Fruit fly (Drosophila melanogaster) whole organism: ENCODE results near the gene CG43094.

ENCODE experiments used
- CG8478 ChIP-seq: fragments of >200 bp; optimal IDR thresholded peaks from 2 replicates; lab custom pipeline; 2018; ENCODE audit warnings: inconsistent platforms
- Dll ChIP-seq: fragments of >200 bp; optimal IDR thresholded peaks from 2 replicates; lab custom pipeline; 2017
- EcR ChIP-seq, 2 experiments: fragments of >200 bp; optimal IDR thresholded peaks; 2 replicates each; lab custom pipeline; 2017; ENCODE audit warnings: missing biosample characterization in 2 of 2, missing genetic modification characterization in 2 of 2, missing genetic modification reagents in 2 of 2
- pan ChIP-seq: fragments of >200 bp; optimal IDR thresholded peaks from 2 replicates; lab custom pipeline; 2017
- usp ChIP-seq: fragments of >200 bp; optimal IDR thresholded peaks from 2 replicates; lab custom pipeline; 2017; ENCODE audit warnings: missing biosample characterization, missing genetic modification characterization, mixed read lengths

DNA sequence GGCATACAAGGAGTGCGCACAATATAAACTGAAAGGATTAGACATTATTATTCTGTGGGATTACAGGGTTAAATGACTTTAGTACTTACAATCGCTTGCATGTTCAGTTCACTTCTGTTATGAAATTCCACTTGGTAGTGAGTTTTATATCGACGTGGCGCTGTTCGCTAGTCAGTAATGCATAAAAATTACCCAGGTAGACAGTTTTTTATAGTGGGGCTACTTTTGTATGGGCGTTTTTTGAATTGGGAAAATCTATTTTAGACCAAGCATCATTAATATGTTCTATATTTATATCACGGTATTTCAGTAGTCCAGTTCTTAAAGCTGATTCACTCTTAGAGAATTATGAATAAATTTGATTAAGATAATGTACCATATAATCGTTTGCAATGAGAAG is 883 bp upstream of the CG43094 start, which contains the start of gene CG43095:
- TF ChIP-seq Dll (lab: Kevin White, UChicago) = no peak
- TF ChIP-seq usp (GFP tag; lab: Kevin White, UChicago) = no peak
- TF ChIP-seq pan (lab: Kevin White, UChicago) = no peak
- no peak for TF ChIP-seq EcR (GFP tag; optimal IDR thresholded peaks at IDR 0.05; lab: Kevin White, UChicago)
- TF ChIP-seq CG8478 (lab: Kevin White, UChicago) = no peak
